Worm (Caenorhabditis elegans) whole organism, L3 larva: ENCODE data around the gene C14A11.2.

Source experiments
- R02D3.7 ChIP-seq: fragments of 150-350 bp; optimal IDR thresholded peaks from 2 replicates; lab custom pipeline; 2014; ENCODE audit warnings: missing biosample characterization, missing genetic modification characterization
- ZK546.5 ChIP-seq: sonication (generic microtip); optimal IDR thresholded peaks from 2 replicates; lab custom pipeline; 2017; ENCODE audit warnings: missing biosample characterization, missing genetic modification characterization
- aly-2 ChIP-seq: fragments of 150-350 bp; optimal IDR thresholded peaks from 2 replicates; lab custom pipeline; 2014; ENCODE audit warnings: missing biosample characterization, missing genetic modification characterization
- ama-1 ChIP-seq: fragments of 150-350 bp; optimal IDR thresholded peaks from 2 replicates; lab custom pipeline; 2018
- ceh-28 ChIP-seq: fragments of 150-350 bp; optimal IDR thresholded peaks from 2 replicates; lab custom pipeline; 2014; ENCODE audit warnings: missing biosample characterization, missing genetic modification reagents, missing genetic modification characterization
- ceh-82 ChIP-seq: fragments of 150-350 bp; optimal IDR thresholded peaks from 2 replicates; lab custom pipeline; 2014; ENCODE audit warnings: missing biosample characterization, missing genetic modification characterization
- ceh-9 ChIP-seq: sonication (generic microtip); optimal IDR thresholded peaks from 2 replicates; lab custom pipeline; 2018; ENCODE audit warnings: missing biosample characterization, missing genetic modification characterization
- daf-12 ChIP-seq: fragments of 150-350 bp; optimal IDR thresholded peaks from 2 replicates; lab custom pipeline; 2014; ENCODE audit warnings: missing biosample characterization, missing genetic modification reagents, missing genetic modification characterization
- elt-1 ChIP-seq: fragments of 150-350 bp; optimal IDR thresholded peaks from 2 replicates; lab custom pipeline; 2014; ENCODE audit warnings: missing biosample characterization, missing genetic modification characterization
- eor-1 ChIP-seq, 2 experiments: fragments of 150-350 bp; optimal IDR thresholded peaks; 2 replicates each; lab custom pipeline; 2014 to 2018; ENCODE audit warnings: missing biosample characterization in 2 of 2, missing genetic modification characterization in 2 of 2
- fkh-10 ChIP-seq: sonication (generic microtip); optimal IDR thresholded peaks from 2 replicates; lab custom pipeline; 2017; ENCODE audit warnings: missing biosample characterization, missing genetic modification reagents, missing genetic modification characterization
- fkh-2 ChIP-seq: fragments of 150-350 bp; optimal IDR thresholded peaks from 2 replicates; lab custom pipeline; 2014; ENCODE audit warnings: missing biosample characterization, missing genetic modification reagents, missing genetic modification characterization
- fos-1 ChIP-seq: fragments of 150-350 bp; optimal IDR thresholded peaks from 2 replicates; lab custom pipeline; 2014; ENCODE audit warnings: missing biosample characterization, missing genetic modification characterization
- hmg-11 ChIP-seq: sonication (generic microtip); optimal IDR thresholded peaks from 2 replicates; lab custom pipeline; 2016; ENCODE audit warnings: missing genetic modification characterization, missing compliant biosample characterization
- jun-1 ChIP-seq: fragments of 150-350 bp; optimal IDR thresholded peaks from 2 replicates; lab custom pipeline; 2014; ENCODE audit warnings: missing biosample characterization, missing genetic modification reagents, missing genetic modification characterization
- lin-15B ChIP-seq: fragments of 150-350 bp; optimal IDR thresholded peaks from 2 replicates; lab custom pipeline; 2014; ENCODE audit warnings: missing biosample characterization, missing genetic modification characterization
- lin-39 ChIP-seq: fragments of 150-350 bp; optimal IDR thresholded peaks from 2 replicates; lab custom pipeline; 2018; ENCODE audit warnings: missing biosample characterization, missing genetic modification reagents, missing genetic modification characterization
- lsy-12 ChIP-seq: sonication (generic microtip); optimal IDR thresholded peaks from 2 replicates; lab custom pipeline; 2016; ENCODE audit warnings: mild to moderate bottlenecking, missing genetic modification characterization, missing compliant biosample characterization
- mml-1 ChIP-seq: fragments of 150-350 bp; sonication (generic microtip); optimal IDR thresholded peaks from 3 replicates; lab custom pipeline; 2014; ENCODE audit warnings: missing biosample characterization, missing genetic modification characterization
- nfya-1 ChIP-seq: sonication (generic microtip); optimal IDR thresholded peaks from 2 replicates; lab custom pipeline; 2017; ENCODE audit warnings: missing genetic modification characterization, mild to moderate bottlenecking, missing compliant biosample characterization, antibody characterized with exemption, moderate library complexity; ENCODE audit not compliant: insufficient read depth
- nhr-12 ChIP-seq: fragments of 150-350 bp; optimal IDR thresholded peaks from 2 replicates; lab custom pipeline; 2014; ENCODE audit warnings: missing biosample characterization, missing genetic modification characterization
- nhr-23 ChIP-seq: fragments of 150-350 bp; optimal IDR thresholded peaks from 2 replicates; lab custom pipeline; 2014; ENCODE audit warnings: missing biosample characterization, missing genetic modification reagents, missing genetic modification characterization
- nhr-237 ChIP-seq: fragments of 150-350 bp; optimal IDR thresholded peaks from 2 replicates; lab custom pipeline; 2014; ENCODE audit warnings: missing biosample characterization, missing genetic modification characterization
- nhr-25 ChIP-seq: sonication (generic microtip); optimal IDR thresholded peaks from 2 replicates; lab custom pipeline; 2017; ENCODE audit warnings: missing biosample characterization, missing genetic modification characterization
- nhr-28 ChIP-seq: fragments of 150-350 bp; optimal IDR thresholded peaks from 2 replicates; lab custom pipeline; 2014; ENCODE audit warnings: missing biosample characterization, missing genetic modification characterization
- nhr-43 ChIP-seq: sonication (generic microtip); optimal IDR thresholded peaks from 2 replicates; lab custom pipeline; 2016; ENCODE audit warnings: mild to moderate bottlenecking, missing genetic modification characterization, missing compliant biosample characterization; ENCODE audit not compliant: poor library complexity, severe bottlenecking
- nhr-67 ChIP-seq: fragments of 150-350 bp; optimal IDR thresholded peaks from 2 replicates; lab custom pipeline; 2014; ENCODE audit warnings: missing biosample characterization, missing genetic modification characterization
- nhr-76 ChIP-seq: fragments of 150-350 bp; sonication (generic microtip); optimal IDR thresholded peaks from 5 replicates; lab custom pipeline; 2014; ENCODE audit warnings: missing biosample characterization, missing genetic modification characterization
- pha-4 ChIP-seq: fragments of 150-350 bp; optimal IDR thresholded peaks from 2 replicates; lab custom pipeline; 2014; ENCODE audit warnings: missing biosample characterization, missing genetic modification reagents, missing genetic modification characterization
- sea-2 ChIP-seq: fragments of 150-350 bp; sonication (generic microtip); optimal IDR thresholded peaks from 4 replicates; lab custom pipeline; 2014; ENCODE audit warnings: missing biosample characterization, missing genetic modification reagents, missing genetic modification characterization
- skn-1 ChIP-seq: fragments of 150-350 bp; optimal IDR thresholded peaks from 2 replicates; lab custom pipeline; 2014; ENCODE audit warnings: missing biosample characterization, missing genetic modification characterization
- snpc-4 ChIP-seq: fragments of 150-350 bp; optimal IDR thresholded peaks from 2 replicates; lab custom pipeline; 2014; ENCODE audit warnings: missing biosample characterization, missing genetic modification characterization
- unc-39 ChIP-seq: sonication (generic microtip); optimal IDR thresholded peaks from 4 replicates; lab custom pipeline; 2017; ENCODE audit warnings: missing biosample characterization, missing genetic modification characterization
- zag-1 ChIP-seq: fragments of 150-350 bp; optimal IDR thresholded peaks from 2 replicates; lab custom pipeline; 2014; ENCODE audit warnings: missing biosample characterization, missing genetic modification characterization
- ztf-11 ChIP-seq: fragments of 150-350 bp; optimal IDR thresholded peaks from 2 replicates; lab custom pipeline; 2014; ENCODE audit warnings: missing biosample characterization, missing genetic modification characterization
- ztf-4 ChIP-seq: fragments of 150-350 bp; optimal IDR thresholded peaks from 2 replicates; lab custom pipeline; 2014; ENCODE audit warnings: missing biosample characterization, missing genetic modification characterization

Gene C14A11.2

ce11 chrX:2764278-2764677, 38.6 kb upstream of the C14A11.2 start:
- TF ChIP-seq mml-1 (tag; lab: Kevin White, UChicago) (no peak), nhr-76 (no peak), zag-1 (tag; lab: Kevin White, UChicago) (no peak), nhr-67 (tag; lab: Kevin White, UChicago) (no peak), R02D3.7 (tag; lab: Kevin White, UChicago) (no peak), ceh-82 (no peak), pha-4 (no peak), snpc-4 (no peak), unc-39 (tag; lab: Kevin White, UChicago) (no peak), hmg-11 (no peak), daf-12 (tag; lab: Kevin White, UChicago) (no peak), aly-2 (tag; lab: Kevin White, UChicago) (no peak), ceh-28 (tag; lab: Kevin White, UChicago) (no peak)

- no peak for TF ChIP-seq nhr-67 (tag; lab: Kevin White, UChicago)
- no peak for TF ChIP-seq ceh-82
- no peak for TF ChIP-seq jun-1 (tag; lab: Kevin White, UChicago)
- TF ChIP-seq hmg-11 = peak; percentile 41
- peak; percentile 55 for TF ChIP-seq lin-39
These were observed 33.2 kb upstream of the C14A11.2 start, which contains the start of gene F55F1.2 for ce11 chrX:2769685-2770084. TSS of gene F55F1.2 (minus strand) at chrX:2770060.

ce11 chrX:2771742-2772141, 31.2 kb upstream of the C14A11.2 start, which contains the start of gene cgef-1:
TSS of gene cgef-1 (plus strand) at chrX:2772042.
- peak; percentile 5 for TF ChIP-seq lin-39
- TF ChIP-seq aly-2 (tag; lab: Kevin White, UChicago) = no peak
- TF ChIP-seq nhr-23 (tag; lab: Kevin White, UChicago) = no peak

- TF ChIP-seq ZK546.5 (tag; lab: Kevin White, UChicago) = no peak
- no peak for TF ChIP-seq daf-12 (tag; lab: Kevin White, UChicago)
- TF ChIP-seq jun-1 (tag; lab: Kevin White, UChicago) = no peak
- no peak for TF ChIP-seq pha-4
- no peak for TF ChIP-seq fkh-2
- TF ChIP-seq ceh-28 (tag; lab: Kevin White, UChicago) = no peak
- TF ChIP-seq nhr-12 (tag; lab: Kevin White, UChicago) = no peak
- TF ChIP-seq skn-1 (tag; lab: Kevin White, UChicago) = no peak
- no peak for TF ChIP-seq lin-15B (tag; lab: Kevin White, UChicago)
- TF ChIP-seq sea-2 (GFP tag; lab: Kevin White, UChicago) = no peak
- no peak for TF ChIP-seq nhr-67 (tag; lab: Kevin White, UChicago)
- no peak for TF ChIP-seq nhr-28
- TF ChIP-seq fos-1 = no peak
- TF ChIP-seq elt-1 (tag; lab: Kevin White, UChicago) = no peak
- no peak for TF ChIP-seq eor-1 (tag; optimal IDR thresholded peaks at IDR 0.05; lab: Kevin White, UChicago)
- TF ChIP-seq hmg-11 = no peak
- TF ChIP-seq nhr-237 (tag; lab: Kevin White, UChicago) = no peak
- no peak for TF ChIP-seq ama-1 (lab: Kevin White, UChicago)
These were observed 26.0 kb upstream of the C14A11.2 start for ce11 chrX:2776955-2777354.

ce11 chrX:2777973-2778372, 24.9 kb upstream of the C14A11.2 start:
- no peak for TF ChIP-seq fkh-2
- no peak for TF ChIP-seq nhr-25
- no peak for TF ChIP-seq lsy-12
- no peak for TF ChIP-seq nhr-43 (tag; lab: Kevin White, UChicago)
- no peak for TF ChIP-seq fkh-10 (GFP tag; lab: Kevin White, UChicago)
- TF ChIP-seq fos-1 = no peak
- no peak for TF ChIP-seq ceh-9 (tag; lab: Kevin White, UChicago)
- no peak for TF ChIP-seq ztf-4 (tag; lab: Kevin White, UChicago)
- TF ChIP-seq ZK546.5 (tag; lab: Kevin White, UChicago) = no peak
- no peak for TF ChIP-seq eor-1 (tag; optimal IDR thresholded peaks at IDR 0.05; lab: Kevin White, UChicago)
- no peak for TF ChIP-seq daf-12 (tag; lab: Kevin White, UChicago)
- no peak for TF ChIP-seq nfya-1 (tag; lab: Kevin White, UChicago)
- no peak for TF ChIP-seq lin-39
- no peak for TF ChIP-seq nhr-67 (tag; lab: Kevin White, UChicago)
- TF ChIP-seq nhr-12 (tag; lab: Kevin White, UChicago) = no peak
- TF ChIP-seq hmg-11 = no peak
- no peak for TF ChIP-seq nhr-28
- no peak for TF ChIP-seq ztf-11
